Comparison of ENCODE assay signal across 6 worm cellular contexts in the genomic region with DNA sequence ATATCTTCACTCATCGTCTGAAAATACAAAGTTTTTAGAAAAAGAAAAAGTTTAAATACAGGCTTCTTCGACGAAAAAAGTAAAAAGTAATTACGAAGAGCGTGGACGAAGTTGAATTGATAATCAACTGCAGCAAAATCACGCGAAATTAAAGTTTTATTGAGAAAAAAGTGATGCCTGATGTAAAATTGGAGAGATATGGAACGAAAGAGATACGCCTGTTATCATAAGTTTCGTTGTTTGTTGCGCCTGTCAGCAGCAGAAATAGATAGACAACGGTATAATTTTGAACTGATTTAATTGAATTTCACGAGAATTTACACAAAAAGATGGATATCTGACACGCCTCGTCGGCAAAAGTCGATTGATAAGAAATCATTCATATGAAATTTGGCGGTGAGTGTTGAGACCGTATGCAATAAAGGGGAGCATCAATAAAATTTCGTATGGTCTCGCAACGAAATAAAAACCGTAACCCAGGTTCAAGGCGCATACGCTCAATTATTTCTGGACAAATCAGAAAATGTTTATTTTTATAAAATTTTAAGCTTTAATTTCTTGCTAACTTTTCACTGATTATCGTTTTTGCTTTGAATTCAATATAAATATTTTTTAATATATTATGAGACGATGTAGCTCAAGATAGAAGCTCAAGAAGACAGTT.
A peak's percentile ranks its signal among the peaks of the same experiment; 100 is the strongest.
TF ChIP-seq lines count a peak whose summit lies in the region.

TSS of gene C06A6.4 (minus strand) at position 24 of the 664 bp plus-strand sequence.

TF ChIP-seq in whole organism, L1 larva, 84 proteins besides CTCF, POLR2A, EP300 and RAD21 (continues in another document):
- no peak for TF ChIP-seq nhr-84 (tag; optimal IDR thresholded peaks at IDR 0.05; lab: Kevin White, UChicago)
- no peak for TF ChIP-seq ceh-90 (tag; optimal IDR thresholded peaks at IDR 0.05; lab: Kevin White, UChicago)
- no peak for TF ChIP-seq nhr-237 (tag; optimal IDR thresholded peaks at IDR 0.05; lab: Kevin White, UChicago)
- TF ChIP-seq lin-13 (GFP tag; optimal IDR thresholded peaks at IDR 0.05; lab: Kevin White, UChicago), result no peak
- no peak for TF ChIP-seq nhr-76 (tag; optimal IDR thresholded peaks at IDR 0.05; lab: Kevin White, UChicago)
- no peak for TF ChIP-seq nhr-12 (tag; optimal IDR thresholded peaks at IDR 0.05; lab: Kevin White, UChicago)
- peak in 2 of 6 experiments; percentile 14 to 60 for TF ChIP-seq elt-3 (tag; optimal IDR thresholded peaks at IDR 0.05; lab: Kevin White, UChicago)
- TF ChIP-seq nhr-85 (tag; lab: Kevin White, UChicago), result peak; percentile 35
- TF ChIP-seq fkh-4 (tag; optimal IDR thresholded peaks at IDR 0.05; lab: Kevin White, UChicago; ENCODE audit: borderline replicate concordance), result no peak
- TF ChIP-seq egl-13 (tag; optimal IDR thresholded peaks at IDR 0.05; lab: Kevin White, UChicago), result no peak
- no peak for TF ChIP-seq hlh-4 (tag; optimal IDR thresholded peaks at IDR 0.05; lab: Kevin White, UChicago)
- peak in 1 of 2 experiments; percentile 36 for TF ChIP-seq lin-35 (GFP tag; optimal IDR thresholded peaks at IDR 0.05; lab: Kevin White, UChicago)
- TF ChIP-seq C04F5.9 (tag; optimal IDR thresholded peaks at IDR 0.05; lab: Kevin White, UChicago), result no peak
- TF ChIP-seq vab-15 (tag; optimal IDR thresholded peaks at IDR 0.05; lab: Kevin White, UChicago), result no peak

TF ChIP-seq in whole organism, L2 larva, 48 proteins besides CTCF, POLR2A, EP300 and RAD21:
- TF ChIP-seq sma-3 (GFP tag; optimal IDR thresholded peaks at IDR 0.05; lab: Kevin White, UChicago), result no peak
- peak; percentile 14 for TF ChIP-seq fos-1 (tag; optimal IDR thresholded peaks at IDR 0.05; lab: Kevin White, UChicago)
- no peak for TF ChIP-seq mab-5 (tag; optimal IDR thresholded peaks at IDR 0.05; lab: Kevin White, UChicago)
- no peak for TF ChIP-seq lin-13 (GFP tag; optimal IDR thresholded peaks at IDR 0.05; lab: Kevin White, UChicago)

TF ChIP-seq in whole organism, L3 larva, 47 proteins besides CTCF, POLR2A, EP300 and RAD21:
- TF ChIP-seq elt-2 (tag; optimal IDR thresholded peaks at IDR 0.05; lab: Kevin White, UChicago) (peak; percentile 83), skn-1 (tag; optimal IDR thresholded peaks at IDR 0.05; lab: Kevin White, UChicago) (no peak)

TF ChIP-seq in whole organism, L4 larva, 104 proteins besides CTCF, POLR2A, EP300 and RAD21 (continues in another document):
- TF ChIP-seq dmd-9 (GFP tag; IDR thresholded peaks at IDR 0.05; lab: Robert Waterston, UW), result no peak
- TF ChIP-seq nhr-76 (tag; optimal IDR thresholded peaks at IDR 0.05; lab: Kevin White, UChicago), result no peak
- TF ChIP-seq daf-16 (GFP tag; optimal IDR thresholded peaks at IDR 0.05; lab: Kevin White, UChicago), result no peak
- peak; percentile 54 for TF ChIP-seq daf-16 (tag; optimal IDR thresholded peaks at IDR 0.05; lab: Kevin White, UChicago)
- TF ChIP-seq mes-2 (tag; optimal IDR thresholded peaks at IDR 0.05; lab: Kevin White, UChicago; ENCODE audit: poor library complexity, severe bottlenecking), result peak; percentile 10
- peak; percentile 25 for TF ChIP-seq mxl-3 (GFP tag; optimal IDR thresholded peaks at IDR 0.05; lab: Kevin White, UChicago)
- no peak for TF ChIP-seq egl-43 (GFP tag; IDR thresholded peaks at IDR 0.05; lab: Robert Waterston, UW)
- TF ChIP-seq unc-62 (GFP tag; optimal IDR thresholded peaks at IDR 0.05 in 1 of 2; lab: Kevin White, UChicago), result peak in 1 of 2 experiments; percentile 42
- no peak for TF ChIP-seq unc-62 (tag; optimal IDR thresholded peaks at IDR 0.05; lab: Kevin White, UChicago)
- TF ChIP-seq lsy-2 (tag; optimal IDR thresholded peaks at IDR 0.05; lab: Kevin White, UChicago), result peak in 1 of 2 experiments; percentile 27
- no peak for TF ChIP-seq Y5F2A.4 (GFP tag; optimal IDR thresholded peaks at IDR 0.05; lab: Kevin White, UChicago)
- TF ChIP-seq spr-3 (GFP tag; optimal IDR thresholded peaks at IDR 0.05; lab: Kevin White, UChicago), result no peak
- no peak for TF ChIP-seq hmg-1.1 (GFP tag; IDR thresholded peaks at IDR 0.05; lab: Robert Waterston, UW)
- no peak for TF ChIP-seq arid-1 (GFP tag; conservative IDR thresholded peaks at IDR 0.05; lab: Robert Waterston, UW)
- no peak for TF ChIP-seq fkh-10 (GFP tag; optimal IDR thresholded peaks at IDR 0.05; lab: Kevin White, UChicago)
- no peak for TF ChIP-seq lin-13 (GFP tag; optimal IDR thresholded peaks at IDR 0.05; lab: Kevin White, UChicago)
- TF ChIP-seq zfp-3 (GFP tag; conservative IDR thresholded peaks at IDR 0.05; lab: Robert Waterston, UW), result no peak
- peak; percentile 12 for TF ChIP-seq unc-130 (GFP tag; optimal IDR thresholded peaks at IDR 0.05; lab: Kevin White, UChicago)
- no peak for TF ChIP-seq cey-2 (tag; optimal IDR thresholded peaks at IDR 0.05; lab: Kevin White, UChicago; ENCODE audit: borderline replicate concordance, insufficient read depth)
- TF ChIP-seq ces-1 (GFP tag; optimal IDR thresholded peaks at IDR 0.05; lab: Kevin White, UChicago), result no peak
- no peak for TF ChIP-seq mxl-2 (GFP tag; conservative IDR thresholded peaks at IDR 0.05; lab: Robert Waterston, UW)

TF ChIP-seq in whole organism, late embryonic, 69 proteins besides CTCF, POLR2A, EP300 and RAD21:
- TF ChIP-seq F13H6.1 (tag; optimal IDR thresholded peaks at IDR 0.05; lab: Kevin White, UChicago) (no peak), elt-2 (tag; optimal IDR thresholded peaks at IDR 0.05; lab: Kevin White, UChicago) (peak; percentile 2)

TF ChIP-seq in whole organism, young adult, 124 proteins besides CTCF, POLR2A, EP300 and RAD21 (continues in another document):
- no peak for TF ChIP-seq zim-3 (tag; optimal IDR thresholded peaks at IDR 0.05; lab: Kevin White, UChicago)
- peak; percentile 97 for TF ChIP-seq lsl-1 (GFP tag; optimal IDR thresholded peaks at IDR 0.05; lab: Kevin White, UChicago)
- TF ChIP-seq efl-1 (GFP tag; optimal IDR thresholded peaks at IDR 0.05; lab: Kevin White, UChicago), result peak; percentile 80
- peak; percentile 6 for TF ChIP-seq him-1 (tag; optimal IDR thresholded peaks at IDR 0.05; lab: Kevin White, UChicago)
- no peak for TF ChIP-seq snpc-4 (GFP tag; optimal IDR thresholded peaks at IDR 0.05; lab: Kevin White, UChicago)
- TF ChIP-seq snpc-4 (tag; optimal IDR thresholded peaks at IDR 0.05; lab: Kevin White, UChicago), result peak in 2 of 4 experiments; percentile 10 to 36
- no peak for TF ChIP-seq F39B2.1 (GFP tag; IDR thresholded peaks at IDR 0.05; lab: Robert Waterston, UW)
- TF ChIP-seq Y95B8A.8 (GFP tag; IDR thresholded peaks at IDR 0.05; lab: Robert Waterston, UW), result no peak
- peak; percentile 38 for TF ChIP-seq nhr-80 (tag; optimal IDR thresholded peaks at IDR 0.05; lab: Kevin White, UChicago)
- no peak for TF ChIP-seq B0035.1 (tag; optimal IDR thresholded peaks at IDR 0.05; lab: Kevin White, UChicago)
- peak; percentile 64 for TF ChIP-seq ceh-91 (GFP tag; IDR thresholded peaks at IDR 0.05; lab: Robert Waterston, UW)
- no peak for TF ChIP-seq let-526 (GFP tag; IDR thresholded peaks at IDR 0.05; lab: Robert Waterston, UW)
- no peak for TF ChIP-seq ceh-58 (GFP tag; IDR thresholded peaks at IDR 0.05; lab: Robert Waterston, UW)
- TF ChIP-seq ama-1 (optimal IDR thresholded peaks at IDR 0.05; lab: Kevin White, UChicago), result no peak
- no peak for TF ChIP-seq ama-1 (GFP tag; optimal IDR thresholded peaks at IDR 0.05; lab: Kevin White, UChicago)
- TF ChIP-seq C06A6.2 (GFP tag; conservative IDR thresholded peaks at IDR 0.05; lab: Robert Waterston, UW), result no peak
- TF ChIP-seq F55B11.4 (tag; optimal IDR thresholded peaks at IDR 0.05; lab: Kevin White, UChicago; ENCODE audit: borderline replicate concordance, insufficient read depth), result no peak
- no peak for TF ChIP-seq ekl-4 (GFP tag; IDR thresholded peaks at IDR 0.05; lab: Robert Waterston, UW)
- TF ChIP-seq lin-40 (tag; optimal IDR thresholded peaks at IDR 0.05; lab: Kevin White, UChicago), result no peak
- TF ChIP-seq hmg-20 (GFP tag; IDR thresholded peaks at IDR 0.05; lab: Robert Waterston, UW), result no peak
- no peak for TF ChIP-seq B0336.3 (GFP tag; IDR thresholded peaks at IDR 0.05; lab: Robert Waterston, UW)
- no peak for TF ChIP-seq ztf-3 (GFP tag; optimal IDR thresholded peaks at IDR 0.05; lab: Kevin White, UChicago)
- TF ChIP-seq pbrm-1 (GFP tag; IDR thresholded peaks at IDR 0.05; lab: Robert Waterston, UW), result peak; percentile 42; the same call in 1 of the 2 replicates
- TF ChIP-seq ceh-40 (GFP tag; IDR thresholded peaks at IDR 0.05; lab: Robert Waterston, UW), result no peak
- TF ChIP-seq nfya-2 (GFP tag; IDR thresholded peaks at IDR 0.05; lab: Robert Waterston, UW), result no peak
- 0 out of 2 replicates have a peak, but pooled peaks have one; percentile 11 for TF ChIP-seq hmg-1.2 (GFP tag; IDR thresholded peaks at IDR 0.05; lab: Robert Waterston, UW)
- peak; percentile 19 for TF ChIP-seq tbp1 (GFP tag; optimal IDR thresholded peaks at IDR 0.05; lab: Kevin White, UChicago)
- TF ChIP-seq cebp-1 (GFP tag; IDR thresholded peaks at IDR 0.05; lab: Robert Waterston, UW), result no peak
- TF ChIP-seq cebp-1 (tag; optimal IDR thresholded peaks at IDR 0.05; lab: Kevin White, UChicago), result no peak
- TF ChIP-seq madf-8 (GFP tag; conservative IDR thresholded peaks at IDR 0.05; lab: Robert Waterston, UW), result peak; percentile 79; the same call in 1 of the 2 replicates
- TF ChIP-seq dpl-1 (GFP tag; optimal IDR thresholded peaks at IDR 0.05; lab: Kevin White, UChicago), result peak; percentile 45
- TF ChIP-seq T26A5.8 (tag; optimal IDR thresholded peaks at IDR 0.05; lab: Kevin White, UChicago), result no peak
- TF ChIP-seq hlh-12 (tag; optimal IDR thresholded peaks at IDR 0.05; lab: Kevin White, UChicago), result no peak
- TF ChIP-seq egl-18 (GFP tag; IDR thresholded peaks at IDR 0.05; lab: Robert Waterston, UW), result no peak
- no peak for TF ChIP-seq lin-26 (GFP tag; IDR thresholded peaks at IDR 0.05; lab: Robert Waterston, UW)
- no peak for TF ChIP-seq ztf-6 (GFP tag; IDR thresholded peaks at IDR 0.05; lab: Robert Waterston, UW)
- TF ChIP-seq xnd-1 (tag; optimal IDR thresholded peaks at IDR 0.05; lab: Kevin White, UChicago), result peak; percentile 83
- TF ChIP-seq mcd-1 (GFP tag; IDR thresholded peaks at IDR 0.05; lab: Robert Waterston, UW), result 0 out of 2 replicates have a peak, but pooled peaks have one; percentile 10
- TF ChIP-seq zfh-2 (GFP tag; conservative IDR thresholded peaks at IDR 0.05; lab: Robert Waterston, UW), result no peak
- TF ChIP-seq T07F8.4 (tag; optimal IDR thresholded peaks at IDR 0.05; lab: Kevin White, UChicago), result no peak
- no peak for TF ChIP-seq nhr-90 (tag; optimal IDR thresholded peaks at IDR 0.05; lab: Kevin White, UChicago)
- TF ChIP-seq ztf-28 (GFP tag; IDR thresholded peaks at IDR 0.05; lab: Robert Waterston, UW), result no peak
- TF ChIP-seq hrde-1 (tag; optimal IDR thresholded peaks at IDR 0.05; lab: Kevin White, UChicago; ENCODE audit: borderline replicate concordance), result no peak
- TF ChIP-seq F49E8.2 (tag; optimal IDR thresholded peaks at IDR 0.05; lab: Kevin White, UChicago; ENCODE audit: insufficient read depth), result peak; percentile 52
- no peak for TF ChIP-seq aptf-2 (GFP tag; conservative IDR thresholded peaks at IDR 0.05; lab: Robert Waterston, UW)
